Fruit fly (Drosophila melanogaster) whole organism, prepupa: ENCODE results near the gene hid.
A peak's percentile ranks its signal among the peaks of the same experiment; 100 is the strongest.

Experiments used
- Blimp-1 ChIP-seq: fragments of 200-800 bp; sonication (Bioruptor generic); optimal IDR thresholded peaks from 3 replicates; lab custom pipeline; 2017; ENCODE audit warnings: missing biosample characterization, missing genetic modification characterization, mild to moderate bottlenecking, moderate library complexity, missing genetic modification reagents
- CG10631 ChIP-seq: fragments of 200-800 bp; sonication (Bioruptor generic); optimal IDR thresholded peaks from 2 replicates; lab custom pipeline; 2016; ENCODE audit warnings: missing biosample characterization, missing genetic modification characterization
- CG10669 ChIP-seq: fragments of 200-800 bp; sonication (Bioruptor generic); optimal IDR thresholded peaks from 3 replicates; lab custom pipeline; 2018; ENCODE audit warnings: missing biosample characterization, mild to moderate bottlenecking, missing genetic modification characterization, moderate library complexity
- CG11294 ChIP-seq: fragments of 200-800 bp; sonication (Bioruptor generic); IDR thresholded peaks from 2 replicates; pipeline ENCODE4 v1.3.6; 2022; ENCODE audit warnings: missing biosample characterization, missing genetic modification characterization
- CG11762 ChIP-seq: fragments of 200-800 bp; sonication (Bioruptor generic); optimal IDR thresholded peaks from 3 replicates; lab custom pipeline; 2016; ENCODE audit warnings: missing biosample characterization, missing genetic modification characterization; ENCODE audit not compliant: insufficient read depth
- CG11902 ChIP-seq: fragments of 200-800 bp; sonication (Bioruptor generic); optimal IDR thresholded peaks from 3 replicates; lab custom pipeline; 2016; ENCODE audit warnings: missing biosample characterization, missing genetic modification characterization
- CG15336 ChIP-seq: fragments of 200-800 bp; sonication (Bioruptor generic); IDR thresholded peaks from 2 replicates; pipeline ENCODE4 v1.3.6; 2022; ENCODE audit warnings: missing biosample characterization, missing genetic modification characterization
- CG1621 ChIP-seq: fragments of 200-800 bp; sonication (Bioruptor generic); optimal IDR thresholded peaks from 3 replicates; lab custom pipeline; 2018; ENCODE audit warnings: missing biosample characterization, mild to moderate bottlenecking, missing genetic modification characterization
- CG3032 ChIP-seq: fragments of 200-800 bp; optimal IDR thresholded peaks from 2 replicates; lab custom pipeline; 2019; ENCODE audit warnings: missing biosample characterization, mild to moderate bottlenecking, missing genetic modification characterization, moderate library complexity
- CG31627 ChIP-seq: fragments of 200-800 bp; sonication (Bioruptor generic); optimal IDR thresholded peaks from 3 replicates; lab custom pipeline; 2016; ENCODE audit warnings: missing biosample characterization, missing genetic modification characterization
- CG32006 ChIP-seq: fragments of 200-800 bp; sonication (Bioruptor generic); optimal IDR thresholded peaks from 3 replicates; lab custom pipeline; 2017; ENCODE audit warnings: missing biosample characterization, mild to moderate bottlenecking, missing genetic modification characterization
- CG3919 ChIP-seq: fragments of 200-800 bp; sonication (Bioruptor generic); optimal IDR thresholded peaks from 3 replicates; lab custom pipeline; 2016; ENCODE audit warnings: missing biosample characterization, missing genetic modification characterization
- CG4318 ChIP-seq: fragments of 200-800 bp; sonication (Bioruptor generic); optimal IDR thresholded peaks from 3 replicates; lab custom pipeline; 2017; ENCODE audit warnings: missing biosample characterization, mild to moderate bottlenecking, missing genetic modification characterization
- CG6163 ChIP-seq: fragments of 200-800 bp; sonication (Bioruptor generic); IDR thresholded peaks from 3 replicates; pipeline ENCODE4 v1.3.6; 2022; ENCODE audit warnings: missing biosample characterization, missing genetic modification characterization
- CG6276 ChIP-seq: fragments of 200-800 bp; sonication (Bioruptor generic); optimal IDR thresholded peaks from 2 replicates; lab custom pipeline; 2017; ENCODE audit warnings: missing biosample characterization, mild to moderate bottlenecking, missing genetic modification characterization
- CG6792 ChIP-seq: fragments of 200-800 bp; sonication (Bioruptor generic); optimal IDR thresholded peaks from 3 replicates; lab custom pipeline; 2016; ENCODE audit warnings: missing biosample characterization, missing genetic modification characterization
- CG6808 ChIP-seq: fragments of 200-800 bp; sonication (Bioruptor generic); optimal IDR thresholded peaks from 3 replicates; lab custom pipeline; 2017; ENCODE audit warnings: missing biosample characterization, missing genetic modification characterization, mild to moderate bottlenecking, moderate library complexity, missing genetic modification reagents
- CG6854 ChIP-seq: fragments of 200-800 bp; sonication (Bioruptor generic); optimal IDR thresholded peaks from 2 replicates; lab custom pipeline; 2017; ENCODE audit warnings: missing biosample characterization, mild to moderate bottlenecking, missing genetic modification characterization
- CG8319 ChIP-seq: fragments of 200-800 bp; sonication (Bioruptor generic); optimal IDR thresholded peaks from 3 replicates; lab custom pipeline; 2016; ENCODE audit warnings: missing biosample characterization, missing genetic modification characterization
- CG8632 ChIP-seq: fragments of 200-800 bp; sonication (Bioruptor generic); optimal IDR thresholded peaks from 3 replicates; lab custom pipeline; 2016; ENCODE audit warnings: missing biosample characterization, missing genetic modification characterization
- Eip78C ChIP-seq: fragments of 200-800 bp; sonication (Bioruptor generic); peaks from one replicate; lab custom pipeline; 2016; ENCODE audit warnings: missing biosample characterization, missing genetic modification characterization
- Eip93F ChIP-seq: fragments of 200-800 bp; sonication (Bioruptor generic); optimal IDR thresholded peaks from 2 replicates; lab custom pipeline; 2016; ENCODE audit warnings: missing biosample characterization, mild to moderate bottlenecking, missing genetic modification characterization
- Ets21C ChIP-seq: fragments of 200-800 bp; sonication (Bioruptor generic); optimal IDR thresholded peaks from 3 replicates; lab custom pipeline; 2016; ENCODE audit warnings: missing biosample characterization, missing genetic modification characterization
- Ets96B ChIP-seq: fragments of 200-800 bp; optimal IDR thresholded peaks from 2 replicates; lab custom pipeline; 2019; ENCODE audit warnings: missing biosample characterization, mild to moderate bottlenecking, missing genetic modification characterization, moderate library complexity
- Gug ChIP-seq: fragments of 200-800 bp; sonication (Bioruptor generic); IDR thresholded peaks from 2 replicates; pipeline ENCODE4 v1.3.6; 2022; ENCODE audit warnings: missing biosample characterization, missing genetic modification characterization
- Hr39 ChIP-seq: fragments of 200-800 bp; sonication (Bioruptor generic); optimal IDR thresholded peaks from 2 replicates; lab custom pipeline; 2016; ENCODE audit warnings: missing biosample characterization, missing genetic modification characterization
- Hr4 ChIP-seq: fragments of 200-800 bp; sonication (Bioruptor generic); optimal IDR thresholded peaks from 3 replicates; lab custom pipeline; 2016; ENCODE audit warnings: missing biosample characterization, missing genetic modification characterization
- Lpt ChIP-seq: fragments of 200-800 bp; sonication (Bioruptor generic); optimal IDR thresholded peaks from 3 replicates; lab custom pipeline; 2016; ENCODE audit warnings: missing biosample characterization, missing genetic modification characterization
- Met ChIP-seq: fragments of 200-800 bp; sonication (Bioruptor generic); optimal IDR thresholded peaks from 3 replicates; lab custom pipeline; 2016; ENCODE audit warnings: missing biosample characterization, missing genetic modification characterization
- OdsH ChIP-seq: fragments of 200-800 bp; sonication (Bioruptor generic); optimal IDR thresholded peaks from 3 replicates; lab custom pipeline; 2016; ENCODE audit warnings: missing biosample characterization, missing genetic modification characterization
- Smox ChIP-seq: fragments of 200-800 bp; sonication (Bioruptor generic); optimal IDR thresholded peaks from 3 replicates; lab custom pipeline; 2016; ENCODE audit warnings: missing biosample characterization, missing genetic modification characterization
- Sox14 ChIP-seq: fragments of 200-800 bp; sonication (Bioruptor generic); optimal IDR thresholded peaks from 3 replicates; lab custom pipeline; 2016; ENCODE audit warnings: missing biosample characterization, missing genetic modification characterization
- Sox15 ChIP-seq: fragments of 200-800 bp; sonication (Bioruptor generic); optimal IDR thresholded peaks from 3 replicates; lab custom pipeline; 2016; ENCODE audit warnings: missing biosample characterization, missing genetic modification characterization
- acj6 ChIP-seq: fragments of 200-800 bp; sonication (Bioruptor generic); optimal IDR thresholded peaks from 3 replicates; lab custom pipeline; 2016; ENCODE audit warnings: missing biosample characterization, missing genetic modification characterization
- cyc ChIP-seq: fragments of 200-800 bp; sonication (Bioruptor generic); optimal IDR thresholded peaks from 3 replicates; lab custom pipeline; 2016; ENCODE audit warnings: missing biosample characterization, missing genetic modification characterization
- fd59A ChIP-seq: fragments of 200-800 bp; sonication (Bioruptor generic); optimal IDR thresholded peaks from 2 replicates; lab custom pipeline; 2017; ENCODE audit warnings: missing biosample characterization, mild to moderate bottlenecking, missing genetic modification characterization, missing genetic modification reagents
- fkh ChIP-seq: fragments of 200-800 bp; sonication (Bioruptor generic); optimal IDR thresholded peaks from 3 replicates; lab custom pipeline; 2017; ENCODE audit warnings: missing biosample characterization, mild to moderate bottlenecking, missing genetic modification characterization, moderate library complexity
- salr ChIP-seq, 2 experiments: fragments of 200-800 bp; sonication (Bioruptor generic); optimal IDR thresholded peaks; 3 replicates each; lab custom pipeline; 2016 to 2018; ENCODE audit warnings: missing biosample characterization in 2 of 2, missing genetic modification characterization in 2 of 2, mild to moderate bottlenecking in 1 of 2
- spab ChIP-seq: fragments of 200-800 bp; sonication (Bioruptor generic); optimal IDR thresholded peaks from 2 replicates; lab custom pipeline; 2017; ENCODE audit warnings: missing biosample characterization, mild to moderate bottlenecking, missing genetic modification characterization, missing genetic modification reagents
- ss ChIP-seq, 2 experiments: fragments of 200-800 bp; sonication (Bioruptor generic); optimal IDR thresholded peaks; 2 replicates in 1 of 2; 3 replicates in 1 of 2; lab custom pipeline; 2017 to 2018; ENCODE audit warnings: mild to moderate bottlenecking in 2 of 2, missing biosample characterization in 2 of 2, missing genetic modification characterization in 2 of 2, moderate library complexity in 1 of 2
- vri ChIP-seq: fragments of 200-800 bp; sonication (Bioruptor generic); optimal IDR thresholded peaks from 3 replicates; lab custom pipeline; 2016; ENCODE audit warnings: missing biosample characterization, mild to moderate bottlenecking, missing genetic modification characterization

Gene hid

dm6 chr3L:18231927-18232721, 46.7 kb upstream of the hid start (continued):
- TF ChIP-seq CG31627 (GFP tag; lab: Kevin White, UChicago) (peak; percentile 72), fd59A (GFP tag; lab: Kevin White, UChicago) (peak; percentile 98), CG8319 (GFP tag; lab: Kevin White, UChicago) (peak; percentile 60), CG1621 (tag; lab: Kevin White, UChicago) (peak; percentile 86), CG11902 (GFP tag; lab: Kevin White, UChicago) (peak; percentile 54), cyc (GFP tag; lab: Kevin White, UChicago) (peak; percentile 68), CG11762 (peak; percentile 83), acj6 (peak; percentile 87), CG6276 (GFP tag; lab: Kevin White, UChicago) (peak; percentile 49), Hr4 (peak; percentile 63), ss (GFP tag; optimal IDR thresholded peaks at IDR 0.05; lab: Kevin White, UChicago) (peak; percentile 95 to 97), CG10631 (GFP tag; lab: Kevin White, UChicago) (peak; percentile 93), Sox14 (GFP tag; lab: Kevin White, UChicago) (peak; percentile 92), Eip93F (GFP tag; lab: Kevin White, UChicago) (no peak), CG3919 (GFP tag; lab: Kevin White, UChicago) (peak; percentile 91), Hr39 (GFP tag; lab: Kevin White, UChicago) (peak; percentile 67), spab (GFP tag; lab: Kevin White, UChicago) (peak; percentile 98), CG32006 (GFP tag; lab: Kevin White, UChicago) (peak; percentile 77), Blimp-1 (GFP tag; lab: Kevin White, UChicago) (peak; percentile 50), CG6808 (peak; percentile 97), Ets21C (peak; percentile 37), CG6792 (peak; percentile 84), CG6854 (peak; percentile 39), Gug (GFP tag; lab: Robert Waterston, UW) (peak; percentile 57), Met (peak; percentile 80), Smox (GFP tag; lab: Kevin White, UChicago) (peak; percentile 77), CG3032 (tag; lab: Kevin White, UChicago) (peak; percentile 98), fkh (GFP tag; lab: Kevin White, UChicago) (no peak), vri (GFP tag; lab: Kevin White, UChicago) (peak; percentile 33), CG8632 (GFP tag; lab: Kevin White, UChicago) (peak; percentile 85), OdsH (GFP tag; lab: Kevin White, UChicago) (peak; percentile 86), Sox15 (peak; percentile 59)

dm6 chr3L:18231024-18231814, 45.8 kb upstream of the hid start:
- no peak for TF ChIP-seq Sox15
- peak; percentile 12 for TF ChIP-seq CG3032 (tag; lab: Kevin White, UChicago)
- TF ChIP-seq CG8632 (GFP tag; lab: Kevin White, UChicago), result no peak
- no peak for TF ChIP-seq CG3919 (GFP tag; lab: Kevin White, UChicago)
- peak; percentile 10 for TF ChIP-seq CG6808
- peak; percentile 9 for TF ChIP-seq OdsH (GFP tag; lab: Kevin White, UChicago)
- TF ChIP-seq CG10669, result no peak
- no peak for TF ChIP-seq Blimp-1 (GFP tag; lab: Kevin White, UChicago)
- TF ChIP-seq spab (GFP tag; lab: Kevin White, UChicago), result peak; percentile 12
- peak; percentile 25 for TF ChIP-seq CG32006 (GFP tag; lab: Kevin White, UChicago)
- no peak for TF ChIP-seq CG6854
- TF ChIP-seq CG6163 (GFP tag; lab: Robert Waterston, UW), result no peak
- no peak for TF ChIP-seq Lpt (GFP tag; lab: Kevin White, UChicago)
- no peak for TF ChIP-seq CG11294 (GFP tag; lab: Robert Waterston, UW)
- peak; percentile 16 for TF ChIP-seq Ets96B (tag; lab: Kevin White, UChicago)
- peak; percentile 0 for TF ChIP-seq CG4318
- peak in 1 of 2 experiments; percentile 8 for TF ChIP-seq salr (GFP tag; optimal IDR thresholded peaks at IDR 0.05; lab: Kevin White, UChicago)
- peak; percentile 33 for TF ChIP-seq CG10631 (GFP tag; lab: Kevin White, UChicago)
- TF ChIP-seq acj6, result peak; percentile 0
- TF ChIP-seq CG6792, result no peak
- TF ChIP-seq vri (GFP tag; lab: Kevin White, UChicago), result no peak
- TF ChIP-seq CG15336 (GFP tag; lab: Robert Waterston, UW), result no peak
- peak; percentile 44 for TF ChIP-seq Eip78C (GFP tag; lab: Kevin White, UChicago)
